Worm (Caenorhabditis elegans) whole organism, L3 larva: ENCODE results near the gene sdz-6.

Experiments used
- R02D3.7 ChIP-seq: fragments of 150-350 bp; optimal IDR thresholded peaks from 2 replicates; lab custom pipeline; 2014; ENCODE audit warnings: missing biosample characterization, missing genetic modification characterization
- ZK546.5 ChIP-seq: sonication (generic microtip); optimal IDR thresholded peaks from 2 replicates; lab custom pipeline; 2017; ENCODE audit warnings: missing biosample characterization, missing genetic modification characterization
- aly-2 ChIP-seq: fragments of 150-350 bp; optimal IDR thresholded peaks from 2 replicates; lab custom pipeline; 2014; ENCODE audit warnings: missing biosample characterization, missing genetic modification characterization
- ceh-16 ChIP-seq: sonication (generic microtip); optimal IDR thresholded peaks from 2 replicates; lab custom pipeline; 2017; ENCODE audit warnings: missing biosample characterization, missing genetic modification characterization
- ceh-28 ChIP-seq: fragments of 150-350 bp; optimal IDR thresholded peaks from 2 replicates; lab custom pipeline; 2014; ENCODE audit warnings: missing biosample characterization, missing genetic modification reagents, missing genetic modification characterization
- ceh-82 ChIP-seq: fragments of 150-350 bp; optimal IDR thresholded peaks from 2 replicates; lab custom pipeline; 2014; ENCODE audit warnings: missing biosample characterization, missing genetic modification characterization
- ceh-9 ChIP-seq: sonication (generic microtip); optimal IDR thresholded peaks from 2 replicates; lab custom pipeline; 2018; ENCODE audit warnings: missing biosample characterization, missing genetic modification characterization
- daf-12 ChIP-seq: fragments of 150-350 bp; optimal IDR thresholded peaks from 2 replicates; lab custom pipeline; 2014; ENCODE audit warnings: missing biosample characterization, missing genetic modification reagents, missing genetic modification characterization
- egl-27 ChIP-seq: sonication (generic microtip); optimal IDR thresholded peaks from 4 replicates; lab custom pipeline; 2017; ENCODE audit warnings: missing biosample characterization, missing genetic modification reagents, missing genetic modification characterization
- elt-3 ChIP-seq, 3 experiments: fragments of 150-350 bp in 1 of 3; sonication (generic microtip) in 2 of 3; optimal IDR thresholded peaks; 2 replicates in 2 of 3; 4 replicates in 1 of 3; lab custom pipeline; 2014 to 2017; ENCODE audit warnings: missing biosample characterization in 3 of 3, missing genetic modification characterization in 3 of 3
- eor-1 ChIP-seq, 2 experiments: fragments of 150-350 bp; optimal IDR thresholded peaks; 2 replicates each; lab custom pipeline; 2014 to 2018; ENCODE audit warnings: missing biosample characterization in 2 of 2, missing genetic modification characterization in 2 of 2
- fkh-2 ChIP-seq: fragments of 150-350 bp; optimal IDR thresholded peaks from 2 replicates; lab custom pipeline; 2014; ENCODE audit warnings: missing biosample characterization, missing genetic modification reagents, missing genetic modification characterization
- fos-1 ChIP-seq: fragments of 150-350 bp; optimal IDR thresholded peaks from 2 replicates; lab custom pipeline; 2014; ENCODE audit warnings: missing biosample characterization, missing genetic modification characterization
- hmg-11 ChIP-seq: sonication (generic microtip); optimal IDR thresholded peaks from 2 replicates; lab custom pipeline; 2016; ENCODE audit warnings: missing genetic modification characterization, missing compliant biosample characterization
- lin-39 ChIP-seq: fragments of 150-350 bp; optimal IDR thresholded peaks from 2 replicates; lab custom pipeline; 2018; ENCODE audit warnings: missing biosample characterization, missing genetic modification reagents, missing genetic modification characterization
- lsy-12 ChIP-seq: sonication (generic microtip); optimal IDR thresholded peaks from 2 replicates; lab custom pipeline; 2016; ENCODE audit warnings: mild to moderate bottlenecking, missing genetic modification characterization, missing compliant biosample characterization
- mdl-1 ChIP-seq: fragments of 150-350 bp; optimal IDR thresholded peaks from 2 replicates; lab custom pipeline; 2014; ENCODE audit warnings: missing biosample characterization, missing genetic modification characterization
- mml-1 ChIP-seq: fragments of 150-350 bp; sonication (generic microtip); optimal IDR thresholded peaks from 3 replicates; lab custom pipeline; 2014; ENCODE audit warnings: missing biosample characterization, missing genetic modification characterization
- nhr-23 ChIP-seq: fragments of 150-350 bp; optimal IDR thresholded peaks from 2 replicates; lab custom pipeline; 2014; ENCODE audit warnings: missing biosample characterization, missing genetic modification reagents, missing genetic modification characterization
- nhr-237 ChIP-seq: fragments of 150-350 bp; optimal IDR thresholded peaks from 2 replicates; lab custom pipeline; 2014; ENCODE audit warnings: missing biosample characterization, missing genetic modification characterization
- nhr-25 ChIP-seq: sonication (generic microtip); optimal IDR thresholded peaks from 2 replicates; lab custom pipeline; 2017; ENCODE audit warnings: missing biosample characterization, missing genetic modification characterization
- nhr-43 ChIP-seq: sonication (generic microtip); optimal IDR thresholded peaks from 2 replicates; lab custom pipeline; 2016; ENCODE audit warnings: mild to moderate bottlenecking, missing genetic modification characterization, missing compliant biosample characterization; ENCODE audit not compliant: poor library complexity, severe bottlenecking
- nhr-67 ChIP-seq: fragments of 150-350 bp; optimal IDR thresholded peaks from 2 replicates; lab custom pipeline; 2014; ENCODE audit warnings: missing biosample characterization, missing genetic modification characterization
- pha-4 ChIP-seq: fragments of 150-350 bp; optimal IDR thresholded peaks from 2 replicates; lab custom pipeline; 2014; ENCODE audit warnings: missing biosample characterization, missing genetic modification reagents, missing genetic modification characterization
- pqm-1 ChIP-seq: fragments of 150-350 bp; optimal IDR thresholded peaks from 2 replicates; lab custom pipeline; 2017; ENCODE audit warnings: missing biosample characterization, missing genetic modification characterization, inconsistent platforms
- sea-2 ChIP-seq: fragments of 150-350 bp; sonication (generic microtip); optimal IDR thresholded peaks from 4 replicates; lab custom pipeline; 2014; ENCODE audit warnings: missing biosample characterization, missing genetic modification reagents, missing genetic modification characterization
- skn-1 ChIP-seq: fragments of 150-350 bp; optimal IDR thresholded peaks from 2 replicates; lab custom pipeline; 2014; ENCODE audit warnings: missing biosample characterization, missing genetic modification characterization
- tbx-2 ChIP-seq: sonication (generic microtip); optimal IDR thresholded peaks from 2 replicates; lab custom pipeline; 2016; ENCODE audit warnings: mild to moderate bottlenecking, missing genetic modification characterization, missing compliant biosample characterization
- unc-39 ChIP-seq: sonication (generic microtip); optimal IDR thresholded peaks from 4 replicates; lab custom pipeline; 2017; ENCODE audit warnings: missing biosample characterization, missing genetic modification characterization
- ztf-4 ChIP-seq: fragments of 150-350 bp; optimal IDR thresholded peaks from 2 replicates; lab custom pipeline; 2014; ENCODE audit warnings: missing biosample characterization, missing genetic modification characterization

sdz-6 gene

ce11 chrV:19303589-19304174 lies 16.7 kb upstream of the sdz-6 start, which contains the start of the genes fbxb-63 and fbxb-61:
Gene fbxb-63 (minus strand): TSS chrV:19303730.
Gene fbxb-61 (plus strand): TSS chrV:19304124.
- no peak for TF ChIP-seq unc-39 (tag; lab: Kevin White, UChicago)
- TF ChIP-seq nhr-237 (tag; lab: Kevin White, UChicago) = no peak
- TF ChIP-seq daf-12 = no peak
- no peak for TF ChIP-seq hmg-11 (tag; lab: Kevin White, UChicago)
- TF ChIP-seq egl-27 = no peak
- TF ChIP-seq sea-2 (GFP tag; lab: Kevin White, UChicago) = no peak
- no peak for TF ChIP-seq pqm-1 (tag; lab: Kevin White, UChicago)
- TF ChIP-seq nhr-43 (tag; lab: Kevin White, UChicago) = no peak

ce11 chrV:19306906-19307305 lies 13.5 kb upstream of the sdz-6 start, which contains the start of gene F55C9.15:
Gene F55C9.15 (minus strand): TSS chrV:19307006.
- TF ChIP-seq ceh-28 (no peak), egl-27 (no peak), tbx-2 (tag; lab: Kevin White, UChicago) (no peak), nhr-25 (tag; lab: Kevin White, UChicago) (no peak), ceh-82 (no peak), fos-1 (tag; lab: Kevin White, UChicago) (no peak), ZK546.5 (tag; lab: Kevin White, UChicago) (no peak), sea-2 (GFP tag; lab: Kevin White, UChicago) (no peak), fkh-2 (tag; lab: Kevin White, UChicago) (no peak), R02D3.7 (tag; lab: Kevin White, UChicago) (no peak), nhr-23 (tag; lab: Kevin White, UChicago) (no peak), pqm-1 (tag; lab: Kevin White, UChicago) (no peak), pha-4 (tag; lab: Kevin White, UChicago) (no peak), nhr-67 (tag; lab: Kevin White, UChicago) (no peak), eor-1 (tag; optimal IDR thresholded peaks at IDR 0.05; lab: Kevin White, UChicago) (no peak)

ce11 chrV:19308137-19308536 lies 12.3 kb upstream of the sdz-6 start:
- TF ChIP-seq lin-39 (tag; lab: Kevin White, UChicago) (no peak), fos-1 (tag; lab: Kevin White, UChicago) (no peak)

ce11 chrV:19309591-19309990 lies 10.8 kb upstream of the sdz-6 start, which contains the start of gene F55C9.11:
Gene F55C9.11 (minus strand): TSS chrV:19309691.
- no peak for TF ChIP-seq ceh-16 (tag; lab: Kevin White, UChicago)
- TF ChIP-seq nhr-237 (tag; lab: Kevin White, UChicago) = no peak
- no peak for TF ChIP-seq hmg-11 (tag; lab: Kevin White, UChicago)
- TF ChIP-seq skn-1 (tag; lab: Kevin White, UChicago) = no peak
- no peak for TF ChIP-seq nhr-43 (tag; lab: Kevin White, UChicago)
- no peak for TF ChIP-seq ceh-82
- TF ChIP-seq pqm-1 (tag; lab: Kevin White, UChicago) = no peak
- no peak for TF ChIP-seq mml-1 (tag; lab: Kevin White, UChicago)
- TF ChIP-seq mdl-1 (tag; lab: Kevin White, UChicago) = no peak
- no peak for TF ChIP-seq R02D3.7 (tag; lab: Kevin White, UChicago)
- TF ChIP-seq nhr-25 (tag; lab: Kevin White, UChicago) = no peak
- no peak for TF ChIP-seq elt-3 (tag; optimal IDR thresholded peaks at IDR 0.05; lab: Kevin White, UChicago)
- TF ChIP-seq ztf-4 (tag; lab: Kevin White, UChicago) = no peak
- no peak for TF ChIP-seq aly-2 (tag; lab: Kevin White, UChicago)
- TF ChIP-seq unc-39 (tag; lab: Kevin White, UChicago) = no peak
- no peak for TF ChIP-seq sea-2 (GFP tag; lab: Kevin White, UChicago)
- no peak for TF ChIP-seq ZK546.5 (tag; lab: Kevin White, UChicago)
- TF ChIP-seq lsy-12 (tag; lab: Kevin White, UChicago) = no peak

- TF ChIP-seq aly-2 (tag; lab: Kevin White, UChicago) = no peak
- TF ChIP-seq mml-1 (tag; lab: Kevin White, UChicago) = no peak
- TF ChIP-seq nhr-25 (tag; lab: Kevin White, UChicago) = no peak
- TF ChIP-seq ceh-9 = no peak
Measured at ce11 chrV:19311391-19311790, 9.0 kb upstream of the sdz-6 start, which contains the start of gene C43D7.8. Gene C43D7.8 (minus strand): TSS chrV:19311491.
